Worm (Caenorhabditis elegans): ENCODE data around the gene C35C5.10.

Gene C35C5.10

DNA sequence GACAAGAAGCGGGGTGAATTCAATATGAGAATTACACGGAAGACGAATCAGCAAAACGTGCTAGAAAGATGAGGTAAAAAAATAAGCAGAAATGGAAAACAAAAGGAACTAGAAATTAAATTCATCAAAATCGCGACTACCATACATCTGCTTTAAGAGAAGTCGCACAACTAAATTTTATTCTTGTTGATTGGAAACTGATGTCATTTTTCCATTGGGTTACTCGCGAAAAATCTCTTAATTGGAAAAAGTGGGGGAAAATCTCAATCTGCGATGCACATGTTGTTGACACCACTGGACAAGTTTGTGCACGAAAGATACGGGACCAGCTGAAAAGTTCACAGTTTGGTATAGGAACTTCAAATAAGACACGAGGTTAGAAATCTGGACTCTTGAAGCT lies 40.8 kb downstream of the C35C5.10 start:
- TF ChIP-seq K12H6.12 (tag; optimal IDR thresholded peaks at IDR 0.05) (no peak), snpc-1.1 (tag; optimal IDR thresholded peaks at IDR 0.05; ENCODE audit: insufficient read depth) (no peak), repo-1 (tag; optimal IDR thresholded peaks at IDR 0.05) (no peak), madf-6 (GFP tag; IDR thresholded peaks at IDR 0.05) (no peak), tbx-9 (tag; optimal IDR thresholded peaks at IDR 0.05; ENCODE audit: borderline replicate concordance) (no peak), ekl-4 (GFP tag; IDR thresholded peaks at IDR 0.05) (no peak)

ce11 chrX:11598839-11599238 lies 42.8 kb downstream of the C35C5.10 start:
- TF ChIP-seq snpc-3.4 (tag; optimal IDR thresholded peaks at IDR 0.05) (no peak), nfya-2 (GFP tag; IDR thresholded peaks at IDR 0.05) (no peak)

ce11 chrX:11600488-11601106 lies 44.6 kb downstream of the C35C5.10 start:
- TF ChIP-seq ccch-3 (GFP tag; optimal IDR thresholded peaks at IDR 0.05) (no peak), lin-26 (GFP tag; IDR thresholded peaks at IDR 0.05) (0 out of 2 replicates have a peak, but pooled peaks have one; percentile 33), aptf-3 (GFP tag; IDR thresholded peaks at IDR 0.05) (0 out of 2 replicates have a peak, but pooled peaks have one; percentile 23), lsl-1 (GFP tag; optimal IDR thresholded peaks at IDR 0.05) (no peak), Y56A3A.18 (GFP tag; IDR thresholded peaks at IDR 0.05) (no peak)

- TF ChIP-seq nfya-1 (tag; optimal IDR thresholded peaks at IDR 0.05; ENCODE audit: borderline replicate concordance, insufficient read depth) (no peak), nfya-2 (GFP tag; IDR thresholded peaks at IDR 0.05) (0 out of 2 replicates have a peak, but pooled peaks have one; percentile 43), atf-7 (tag; optimal IDR thresholded peaks at IDR 0.05) (peak; percentile 69), ekl-4 (GFP tag; IDR thresholded peaks at IDR 0.05) (no peak; the same call in 1 of the 2 replicates), nhr-120 (GFP tag; IDR thresholded peaks at IDR 0.05) (no peak), athp-1 (tag; optimal IDR thresholded peaks at IDR 0.05) (peak; percentile 26), ztf-3 (GFP tag; optimal IDR thresholded peaks at IDR 0.05) (peak; percentile 64), xnd-1 (tag; optimal IDR thresholded peaks at IDR 0.05) (no peak), aptf-2 (GFP tag; conservative IDR thresholded peaks at IDR 0.05) (no peak), ceh-40 (GFP tag; IDR thresholded peaks at IDR 0.05) (no peak), ztf-26 (tag; optimal IDR thresholded peaks at IDR 0.05) (peak; percentile 60), ccch-3 (GFP tag; optimal IDR thresholded peaks at IDR 0.05) (no peak), mes-4 (tag; optimal IDR thresholded peaks at IDR 0.05) (no peak), rec-8 (tag; optimal IDR thresholded peaks at IDR 0.05) (no peak), pbrm-1 (GFP tag; IDR thresholded peaks at IDR 0.05) (no peak), ceh-91 (GFP tag; IDR thresholded peaks at IDR 0.05) (no peak), let-526 (GFP tag; IDR thresholded peaks at IDR 0.05) (no peak), B0019.2 (GFP tag; conservative IDR thresholded peaks at IDR 0.05) (no peak), sptf-2 (GFP tag; optimal IDR thresholded peaks at IDR 0.05) (no peak), hmg-20 (GFP tag; IDR thresholded peaks at IDR 0.05) (peak; percentile 33; the same call in 1 of the 2 replicates), F57A8.1 (GFP tag; optimal IDR thresholded peaks at IDR 0.05) (no peak), ets-4 (GFP tag; optimal IDR thresholded peaks at IDR 0.05) (no peak), unc-62 (GFP tag; optimal IDR thresholded peaks at IDR 0.05) (no peak), ceh-79 (tag; optimal IDR thresholded peaks at IDR 0.05) (peak; percentile 44), chd-7 (tag; optimal IDR thresholded peaks at IDR 0.05) (peak; percentile 23), B0261.1 (tag; optimal IDR thresholded peaks at IDR 0.05) (peak; percentile 4), F10E7.11 (tag; optimal IDR thresholded peaks at IDR 0.05) (peak; percentile 31), ztf-25 (GFP tag; IDR thresholded peaks at IDR 0.05) (no peak), hlh-26 (GFP tag; conservative IDR thresholded peaks at IDR 0.05) (no peak), dpff-1 (tag; optimal IDR thresholded peaks at IDR 0.05) (no peak), tbx-9 (tag; optimal IDR thresholded peaks at IDR 0.05; ENCODE audit: borderline replicate concordance) (no peak)
Measured at ce11 chrX:11603234-11604108, 47.4 kb downstream of the C35C5.10 start.

All from whole organism, young adult.